Worm (Caenorhabditis elegans) whole organism, young adult: ENCODE results near the gene F14H3.6.

Experiments used
- B0336.3 ChIP-seq: fragments of 200-800 bp; sonication (Bioruptor generic); IDR thresholded peaks from 2 replicates; pipeline ENCODE4 v1.3.6; 2022; ENCODE audit warnings: missing genetic modification characterization, missing compliant biosample characterization
- D2030.7 ChIP-seq: fragments of 200-800 bp; sonication (Bioruptor generic); IDR thresholded peaks from 2 replicates; pipeline ENCODE4 v1.3.6; 2022; ENCODE audit warnings: missing genetic modification reagents, missing genetic modification characterization, missing compliant biosample characterization
- F23B12.7 ChIP-seq: sonication (generic microtip); optimal IDR thresholded peaks from 2 replicates; lab custom pipeline; 2017; ENCODE audit warnings: missing genetic modification characterization, mild to moderate bottlenecking, missing compliant biosample characterization, antibody characterized with exemption, moderate library complexity; ENCODE audit not compliant: insufficient read depth
- F33H1.4 ChIP-seq: fragments of 200-800 bp; sonication (Bioruptor generic); IDR thresholded peaks from 2 replicates; pipeline ENCODE4 v1.3.6; 2022; ENCODE audit warnings: missing genetic modification reagents, missing genetic modification characterization, missing compliant biosample characterization
- F37B4.10 ChIP-seq: fragments of 200-800 bp; sonication (Bioruptor generic); IDR thresholded peaks from 2 replicates; pipeline ENCODE4 v1.3.6; 2022; ENCODE audit warnings: missing genetic modification characterization, missing compliant biosample characterization
- F49E8.2 ChIP-seq: sonication (generic microtip); optimal IDR thresholded peaks from 3 replicates; lab custom pipeline; 2017; ENCODE audit warnings: missing genetic modification characterization, mild to moderate bottlenecking, missing compliant biosample characterization, antibody characterized with exemption, moderate library complexity; ENCODE audit not compliant: insufficient read depth
- F55B11.4 ChIP-seq: sonication (generic microtip); optimal IDR thresholded peaks from 2 replicates; lab custom pipeline; 2016; ENCODE audit warnings: missing compliant biosample characterization, missing genetic modification characterization, borderline replicate concordance; ENCODE audit not compliant: insufficient read depth
- K11D2.4 ChIP-seq: fragments of 200-800 bp; sonication (Bioruptor generic); IDR thresholded peaks from 2 replicates; pipeline ENCODE4 v1.3.6; 2022; ENCODE audit warnings: missing genetic modification reagents, missing genetic modification characterization, missing compliant biosample characterization
- T07F8.4 ChIP-seq: sonication (generic microtip); optimal IDR thresholded peaks from 2 replicates; lab custom pipeline; 2016; ENCODE audit warnings: mild to moderate bottlenecking, missing genetic modification characterization, moderate library complexity, missing compliant biosample characterization
- Y53F4B.3 ChIP-seq: fragments of 200-800 bp; sonication (Bioruptor generic); IDR thresholded peaks from 2 replicates; pipeline ENCODE4 v1.3.6; 2022; ENCODE audit warnings: missing genetic modification reagents, missing genetic modification characterization, missing compliant biosample characterization
- Y67H2A.10 ChIP-seq: fragments of 200-800 bp; sonication (Bioruptor generic); conservative IDR thresholded peaks from 2 replicates; pipeline ENCODE4 v1.3.6; 2022; ENCODE audit warnings: missing genetic modification reagents, missing genetic modification characterization, missing compliant biosample characterization
- Y79H2A.3 ChIP-seq: fragments of 200-800 bp; sonication (Bioruptor generic); conservative IDR thresholded peaks from 2 replicates; pipeline ENCODE4 v1.3.6; 2022; ENCODE audit warnings: missing genetic modification reagents, missing genetic modification characterization, missing compliant biosample characterization
- Y95B8A.8 ChIP-seq: fragments of 200-800 bp; sonication (Bioruptor generic); IDR thresholded peaks from 2 replicates; pipeline ENCODE4 v1.3.6; 2022; ENCODE audit warnings: missing genetic modification reagents, missing genetic modification characterization, missing compliant biosample characterization
- ama-1 ChIP-seq, 3 experiments: fragments of 150-350 bp in 1 of 3; sonication (generic microtip) in 2 of 3; optimal IDR thresholded peaks; 2 replicates each; lab custom pipeline; 2014 to 2018; ENCODE audit warnings: missing biosample characterization in 2 of 3, missing genetic modification characterization in 2 of 3, missing genetic modification reagents in 2 of 3
- aptf-2 ChIP-seq: fragments of 200-800 bp; sonication (Bioruptor generic); conservative IDR thresholded peaks from 2 replicates; pipeline ENCODE4 v1.3.6; 2022; ENCODE audit warnings: missing genetic modification reagents, missing genetic modification characterization, missing compliant biosample characterization
- athp-1 ChIP-seq: sonication (generic microtip); optimal IDR thresholded peaks from 2 replicates; lab custom pipeline; 2017; ENCODE audit warnings: mild to moderate bottlenecking, missing genetic modification characterization, missing compliant biosample characterization
- attf-6 ChIP-seq: fragments of 200-800 bp; sonication (Bioruptor generic); IDR thresholded peaks from 2 replicates; pipeline ENCODE4 v1.3.6; 2022; ENCODE audit warnings: missing genetic modification reagents, missing genetic modification characterization, missing compliant biosample characterization
- bed-1 ChIP-seq: fragments of 200-800 bp; sonication (Bioruptor generic); IDR thresholded peaks from 2 replicates; pipeline ENCODE4 v1.3.6; 2022; ENCODE audit warnings: missing genetic modification reagents, missing genetic modification characterization, missing compliant biosample characterization
- ceh-40 ChIP-seq: fragments of 200-800 bp; sonication (Bioruptor generic); IDR thresholded peaks from 2 replicates; pipeline ENCODE4 v1.3.6; 2022; ENCODE audit warnings: missing genetic modification characterization, missing compliant biosample characterization
- dpl-1 ChIP-seq: fragments of 150-350 bp; optimal IDR thresholded peaks from 2 replicates; lab custom pipeline; 2014; ENCODE audit warnings: missing biosample characterization, missing genetic modification reagents, missing genetic modification characterization
- ekl-4 ChIP-seq: fragments of 200-800 bp; sonication (Bioruptor generic); IDR thresholded peaks from 2 replicates; pipeline ENCODE4 v1.3.6; 2022; ENCODE audit warnings: missing genetic modification reagents, missing genetic modification characterization, missing compliant biosample characterization
- ets-4 ChIP-seq: fragments of 200-800 bp; sonication (Bioruptor generic); optimal IDR thresholded peaks from 2 replicates; lab custom pipeline; 2018; ENCODE audit warnings: mild to moderate bottlenecking, missing genetic modification characterization, missing compliant biosample characterization
- fkh-3 ChIP-seq: sonication (generic microtip); optimal IDR thresholded peaks from 2 replicates; lab custom pipeline; 2016; ENCODE audit warnings: mild to moderate bottlenecking, missing genetic modification characterization, missing compliant biosample characterization
- him-1 ChIP-seq: sonication (generic microtip); optimal IDR thresholded peaks from 2 replicates; lab custom pipeline; 2016; ENCODE audit warnings: missing genotype, missing genetic modification reagents, missing genetic modification characterization, missing compliant biosample characterization
- lin-40 ChIP-seq: sonication (generic microtip); optimal IDR thresholded peaks from 2 replicates; lab custom pipeline; 2016; ENCODE audit warnings: missing genetic modification characterization, mild to moderate bottlenecking, missing compliant biosample characterization, missing genotype, missing genetic modification reagents
- lsl-1 ChIP-seq: fragments of 200-800 bp; sonication (Bioruptor generic); optimal IDR thresholded peaks from 2 replicates; lab custom pipeline; 2018; ENCODE audit warnings: mild to moderate bottlenecking, missing genetic modification characterization, moderate library complexity, missing compliant biosample characterization
- madf-10 ChIP-seq: sonication (generic microtip); optimal IDR thresholded peaks from 2 replicates; lab custom pipeline; 2016; ENCODE audit warnings: mild to moderate bottlenecking, missing genetic modification characterization, missing compliant biosample characterization
- madf-6 ChIP-seq: fragments of 200-800 bp; sonication (Bioruptor generic); IDR thresholded peaks from 2 replicates; pipeline ENCODE4 v1.3.6; 2022; ENCODE audit warnings: missing genetic modification reagents, missing genetic modification characterization, missing compliant biosample characterization
- madf-8 ChIP-seq: fragments of 200-800 bp; sonication (Bioruptor generic); conservative IDR thresholded peaks from 2 replicates; pipeline ENCODE4 v1.3.6; 2022; ENCODE audit warnings: missing genetic modification reagents, missing genetic modification characterization, missing compliant biosample characterization
- pbrm-1 ChIP-seq: fragments of 200-800 bp; sonication (Bioruptor generic); IDR thresholded peaks from 2 replicates; pipeline ENCODE4 v1.3.6; 2022; ENCODE audit warnings: missing genetic modification reagents, missing genetic modification characterization, missing compliant biosample characterization
- rcor-1 ChIP-seq: fragments of 200-800 bp; sonication (Bioruptor generic); IDR thresholded peaks from 2 replicates; pipeline ENCODE4 v1.3.6; 2022; ENCODE audit warnings: missing genetic modification reagents, missing genetic modification characterization, missing compliant biosample characterization
- repo-1 ChIP-seq: sonication (generic microtip); optimal IDR thresholded peaks from 2 replicates; lab custom pipeline; 2017; ENCODE audit warnings: mild to moderate bottlenecking, missing genetic modification characterization, missing compliant biosample characterization
- sdz-38 ChIP-seq: sonication (generic microtip); optimal IDR thresholded peaks from 2 replicates; lab custom pipeline; 2016; ENCODE audit warnings: missing genotype, missing genetic modification characterization, missing compliant biosample characterization
- sea-2 ChIP-seq: fragments of 200-800 bp; sonication (Bioruptor generic); IDR thresholded peaks from 2 replicates; pipeline ENCODE4 v1.3.6; 2022; ENCODE audit warnings: missing genetic modification characterization, missing compliant biosample characterization
- snpc-1.1 ChIP-seq: sonication (generic microtip); optimal IDR thresholded peaks from 2 replicates; lab custom pipeline; 2017; ENCODE audit warnings: missing genetic modification characterization, mild to moderate bottlenecking, missing compliant biosample characterization, antibody characterized with exemption, moderate library complexity, missing genotype, missing genetic modification reagents; ENCODE audit not compliant: insufficient read depth
- snpc-4 ChIP-seq, 5 experiments: fragments of 150-350 bp in 1 of 5; sonication (generic microtip) in 4 of 5; optimal IDR thresholded peaks; 2 replicates each; lab custom pipeline; 2014 to 2018; ENCODE audit warnings: missing genetic modification characterization in 5 of 5, missing biosample characterization in 3 of 5, antibody characterized with exemption in 2 of 5, mild to moderate bottlenecking in 2 of 5, missing compliant biosample characterization in 2 of 5, missing genotype in 2 of 5, moderate library complexity in 2 of 5, missing genetic modification reagents in 1 of 5
- tbp1 ChIP-seq: fragments of 200-800 bp; sonication (Bioruptor generic); optimal IDR thresholded peaks from 2 replicates; lab custom pipeline; 2018; ENCODE audit warnings: mild to moderate bottlenecking, missing genetic modification characterization, missing compliant biosample characterization
- tlf-1 ChIP-seq: fragments of 200-800 bp; sonication (Bioruptor generic); optimal IDR thresholded peaks from 2 replicates; lab custom pipeline; 2018; ENCODE audit warnings: mild to moderate bottlenecking, missing genetic modification characterization, missing compliant biosample characterization
- unc-62 ChIP-seq: fragments of 150-350 bp; optimal IDR thresholded peaks from 2 replicates; lab custom pipeline; 2014; ENCODE audit warnings: missing biosample characterization, missing genetic modification reagents, missing genetic modification characterization
- xnd-1 ChIP-seq: sonication (generic microtip); optimal IDR thresholded peaks from 2 replicates; lab custom pipeline; 2016; ENCODE audit warnings: missing genotype, missing genetic modification reagents, missing genetic modification characterization, missing compliant biosample characterization
- zfh-2 ChIP-seq: fragments of 200-800 bp; sonication (Bioruptor generic); conservative IDR thresholded peaks from 2 replicates; pipeline ENCODE4 v1.3.6; 2022; ENCODE audit warnings: missing genetic modification reagents, missing genetic modification characterization, missing compliant biosample characterization
- ztf-18 ChIP-seq: sonication (generic microtip); optimal IDR thresholded peaks from 2 replicates; lab custom pipeline; 2016; ENCODE audit warnings: missing genotype, mild to moderate bottlenecking, missing genetic modification characterization, missing compliant biosample characterization
- ztf-6 ChIP-seq: fragments of 200-800 bp; sonication (Bioruptor generic); IDR thresholded peaks from 2 replicates; pipeline ENCODE4 v1.3.6; 2022; ENCODE audit warnings: missing genetic modification reagents, missing genetic modification characterization, missing compliant biosample characterization

Gene F14H3.6

DNA sequence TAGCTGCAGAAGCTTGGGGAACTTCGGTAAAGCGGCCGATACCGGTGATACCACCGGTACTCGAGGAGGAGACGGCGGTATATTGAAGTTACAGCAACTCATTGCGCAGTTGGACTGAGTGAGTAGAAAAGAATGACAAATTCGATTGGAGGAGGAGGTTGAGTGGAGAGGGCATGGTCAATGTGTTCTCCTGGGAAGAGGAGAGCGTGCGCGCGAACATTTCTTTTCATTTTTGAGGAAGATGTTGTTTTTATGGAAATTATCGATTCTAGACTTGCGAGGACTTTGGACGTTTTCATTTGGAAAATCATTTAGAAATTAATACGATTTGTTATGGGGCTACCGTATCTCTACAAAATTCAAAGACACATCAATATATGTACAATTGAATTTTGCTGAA lies 29.5 kb downstream of the F14H3.6 start:
- TF ChIP-seq aptf-2 (GFP tag; lab: Robert Waterston, UW) (peak; percentile 92), athp-1 (tag; lab: Kevin White, UChicago) (no peak), Y67H2A.10 (GFP tag; lab: Robert Waterston, UW) (no peak)

DNA sequence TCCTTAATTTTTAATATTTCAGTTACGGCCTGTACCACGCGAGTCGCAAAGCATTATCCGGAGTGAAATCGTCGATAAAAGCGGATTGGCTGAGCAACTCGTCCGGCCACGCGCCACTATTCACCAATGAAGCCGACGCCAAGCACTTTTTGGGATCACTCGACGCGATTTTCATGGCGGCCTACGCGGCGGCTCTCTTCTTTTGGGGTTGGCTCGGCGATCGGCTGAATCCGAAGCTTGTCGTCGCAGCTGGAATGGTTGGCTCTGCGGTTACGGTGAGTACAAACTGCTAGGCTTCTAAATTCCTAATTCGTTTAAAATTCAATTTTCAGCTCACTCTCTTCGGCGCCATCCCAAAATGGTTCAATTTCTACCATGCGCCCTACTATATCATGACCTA lies 33.8 kb downstream of the F14H3.6 start:
- TF ChIP-seq snpc-4 (GFP tag; optimal IDR thresholded peaks at IDR 0.05; lab: Kevin White, UChicago) (no peak), snpc-4 (tag; optimal IDR thresholded peaks at IDR 0.05; lab: Kevin White, UChicago) (no peak), zfh-2 (GFP tag; lab: Robert Waterston, UW) (peak; percentile 51)

DNA sequence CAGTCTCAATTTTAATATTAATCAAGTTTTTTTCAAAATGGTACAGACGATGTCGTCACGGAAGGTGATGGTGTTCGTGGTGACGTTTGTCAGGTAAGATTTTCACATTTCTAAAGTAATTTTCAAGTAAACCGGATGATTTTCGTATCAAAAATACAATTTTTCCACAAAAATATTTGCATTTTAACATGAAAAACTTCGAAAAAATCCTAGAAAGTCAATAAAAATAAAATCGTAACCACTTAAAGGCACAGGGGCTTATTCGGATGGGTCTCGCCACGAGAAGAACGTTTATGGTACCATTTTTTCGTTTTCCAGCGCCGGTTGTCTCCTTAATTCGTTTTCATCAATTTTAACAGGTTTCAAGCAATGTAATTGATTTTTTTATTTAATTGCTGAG lies 34.4 kb downstream of the F14H3.6 start, which contains the start of gene T10C6.6:
T10C6.6 (plus strand) TSS at position 27 of the 400 bp plus-strand sequence.
- TF ChIP-seq ets-4, result no peak
- no peak for TF ChIP-seq Y53F4B.3 (GFP tag; lab: Robert Waterston, UW)
- no peak for TF ChIP-seq Y95B8A.8 (GFP tag; lab: Robert Waterston, UW)
- TF ChIP-seq ama-1 (optimal IDR thresholded peaks at IDR 0.05; lab: Kevin White, UChicago), result no peak
- no peak for TF ChIP-seq ama-1 (GFP tag; optimal IDR thresholded peaks at IDR 0.05; lab: Kevin White, UChicago)
- no peak for TF ChIP-seq tbp1 (GFP tag; lab: Kevin White, UChicago)
- no peak for TF ChIP-seq ztf-6 (GFP tag; lab: Robert Waterston, UW)
- no peak for TF ChIP-seq ztf-18 (tag; lab: Kevin White, UChicago)
- TF ChIP-seq rcor-1 (GFP tag; lab: Robert Waterston, UW), result no peak
- no peak for TF ChIP-seq snpc-4 (GFP tag; optimal IDR thresholded peaks at IDR 0.05; lab: Kevin White, UChicago)
- TF ChIP-seq snpc-4 (tag; optimal IDR thresholded peaks at IDR 0.05; lab: Kevin White, UChicago), result peak in 2 of 4 experiments; percentile 24 to 35
- no peak for TF ChIP-seq bed-1 (GFP tag; lab: Robert Waterston, UW)
- no peak for TF ChIP-seq fkh-3 (tag; lab: Kevin White, UChicago)
- TF ChIP-seq F49E8.2 (tag; lab: Kevin White, UChicago), result peak; percentile 1
- no peak for TF ChIP-seq repo-1 (tag; lab: Kevin White, UChicago)
- TF ChIP-seq sdz-38, result no peak
- no peak for TF ChIP-seq lin-40 (tag; lab: Kevin White, UChicago)
- TF ChIP-seq madf-10 (tag; lab: Kevin White, UChicago), result no peak
- peak; percentile 79 for TF ChIP-seq xnd-1 (tag; lab: Kevin White, UChicago)
- no peak for TF ChIP-seq unc-62
- peak; percentile 24; the same call in 1 of the 2 replicates for TF ChIP-seq B0336.3 (GFP tag; lab: Robert Waterston, UW)
- no peak for TF ChIP-seq tlf-1 (GFP tag; lab: Kevin White, UChicago)
- TF ChIP-seq zfh-2 (GFP tag; lab: Robert Waterston, UW), result no peak
- TF ChIP-seq F37B4.10, result no peak
- peak; percentile 12 for TF ChIP-seq him-1 (tag; lab: Kevin White, UChicago)
- no peak for TF ChIP-seq attf-6 (GFP tag; lab: Robert Waterston, UW)
- no peak for TF ChIP-seq F23B12.7 (tag; lab: Kevin White, UChicago)
- TF ChIP-seq F55B11.4 (tag; lab: Kevin White, UChicago), result no peak
- TF ChIP-seq Y79H2A.3 (GFP tag; lab: Robert Waterston, UW), result no peak
- TF ChIP-seq madf-6, result peak; percentile 81
- no peak for TF ChIP-seq Y67H2A.10 (GFP tag; lab: Robert Waterston, UW)
- TF ChIP-seq snpc-1.1 (tag; lab: Kevin White, UChicago), result no peak
- TF ChIP-seq dpl-1 (GFP tag; lab: Kevin White, UChicago), result no peak
- TF ChIP-seq T07F8.4 (tag; lab: Kevin White, UChicago), result no peak
- peak; percentile 88 for TF ChIP-seq lsl-1 (GFP tag; lab: Kevin White, UChicago)
- TF ChIP-seq madf-8, result peak; percentile 38; the same call in 1 of the 2 replicates
- no peak for TF ChIP-seq K11D2.4 (GFP tag; lab: Robert Waterston, UW)
- TF ChIP-seq D2030.7 (GFP tag; lab: Robert Waterston, UW), result peak; percentile 56
- TF ChIP-seq ceh-40 (GFP tag; lab: Robert Waterston, UW), result no peak
- TF ChIP-seq ekl-4 (GFP tag; lab: Robert Waterston, UW), result peak; percentile 54; the same call in 1 of the 2 replicates
- no peak for TF ChIP-seq pbrm-1 (GFP tag; lab: Robert Waterston, UW)
- peak; percentile 84 for TF ChIP-seq F33H1.4 (GFP tag; lab: Robert Waterston, UW)
- no peak for TF ChIP-seq sea-2 (GFP tag; lab: Robert Waterston, UW)
